Worm (Caenorhabditis elegans) whole organism, L4/young adult: ENCODE results near the gene T14G8.6.

Source experiments
- W03F9.2 ChIP-seq: fragments of 150-350 bp; optimal IDR thresholded peaks from 2 replicates; lab custom pipeline; 2014; ENCODE audit warnings: missing biosample characterization, missing genetic modification characterization
- dao-5 ChIP-seq: sonication (generic microtip); optimal IDR thresholded peaks from 2 replicates; lab custom pipeline; 2016; ENCODE audit warnings: missing genotype, missing genetic modification characterization, moderate library complexity, missing compliant biosample characterization
- him-1 ChIP-seq: sonication (generic microtip); optimal IDR thresholded peaks from 2 replicates; lab custom pipeline; 2016; ENCODE audit warnings: missing genotype, missing genetic modification reagents, missing genetic modification characterization, missing compliant biosample characterization

ce11 chrX:12875649-12876048 is 13.0 kb upstream of the T14G8.6 start:
- TF ChIP-seq dao-5 (tag; lab: Kevin White, UChicago) (no peak), him-1 (no peak), W03F9.2 (tag; lab: Kevin White, UChicago) (no peak)
